Worm (Caenorhabditis elegans): Measurements from ENCODE around the gene cgt-3.

The cgt-3 gene

DNA sequence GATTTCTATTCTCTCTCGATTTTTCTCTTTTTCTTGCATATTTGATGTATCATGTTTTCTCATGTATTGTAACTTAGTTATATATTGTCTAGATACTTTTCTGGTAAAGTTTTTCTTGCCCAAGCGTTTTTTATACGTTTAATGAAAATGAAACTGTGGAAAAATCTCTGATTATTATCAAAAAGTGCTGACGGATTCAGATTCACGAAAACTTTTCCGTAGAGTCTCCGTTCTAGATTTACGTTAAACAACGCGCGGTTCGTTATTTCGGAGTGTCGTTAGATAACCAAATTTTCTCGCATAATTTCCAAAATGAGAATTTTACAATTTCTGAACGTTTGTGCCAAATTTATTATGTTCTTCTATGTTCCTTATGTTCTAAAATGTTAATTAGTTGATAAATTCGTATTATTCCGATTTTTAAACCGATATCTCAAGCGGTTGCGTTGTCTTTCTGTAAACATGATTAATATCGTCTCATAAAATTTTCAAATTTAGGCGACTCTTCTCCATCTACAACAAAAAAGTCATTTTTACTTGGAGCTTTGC, 7.1 kb downstream of the cgt-3 start, which contains the start of gene ptp-2:
ptp-2 (plus strand) TSS at position 499 of the 549 bp plus-strand sequence.
- TF ChIP-seq W03F9.2 (tag; optimal IDR thresholded peaks at IDR 0.05) (peak; percentile 36), him-1 (tag; optimal IDR thresholded peaks at IDR 0.05) (no peak)

DNA sequence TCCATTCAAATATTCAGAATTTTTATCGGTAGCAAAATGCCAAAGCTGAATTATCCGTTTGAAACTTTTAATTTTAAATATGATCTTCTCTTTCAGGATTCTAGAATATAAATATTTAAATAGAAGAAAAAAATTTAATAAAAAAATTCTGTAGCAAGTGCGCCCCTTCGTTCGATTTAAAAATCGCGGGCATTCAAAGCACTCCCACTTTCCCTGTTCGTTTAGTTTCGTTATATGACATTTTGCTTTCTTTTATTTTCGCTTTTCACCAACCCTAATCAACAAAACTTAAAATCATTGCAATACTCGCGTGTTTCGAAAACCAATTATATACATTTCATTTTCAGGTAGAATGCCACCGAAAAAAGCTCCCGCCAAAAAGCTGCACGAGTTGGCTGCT, 10.5 kb downstream of the cgt-3 start, which contains the start of gene vrk-1:
vrk-1 (plus strand) TSS at position 348 of the 400 bp plus-strand sequence.
- TF ChIP-seq W03F9.2 (tag; optimal IDR thresholded peaks at IDR 0.05) (no peak), dao-5 (tag; optimal IDR thresholded peaks at IDR 0.05) (no peak), him-1 (tag; optimal IDR thresholded peaks at IDR 0.05) (no peak)

DNA sequence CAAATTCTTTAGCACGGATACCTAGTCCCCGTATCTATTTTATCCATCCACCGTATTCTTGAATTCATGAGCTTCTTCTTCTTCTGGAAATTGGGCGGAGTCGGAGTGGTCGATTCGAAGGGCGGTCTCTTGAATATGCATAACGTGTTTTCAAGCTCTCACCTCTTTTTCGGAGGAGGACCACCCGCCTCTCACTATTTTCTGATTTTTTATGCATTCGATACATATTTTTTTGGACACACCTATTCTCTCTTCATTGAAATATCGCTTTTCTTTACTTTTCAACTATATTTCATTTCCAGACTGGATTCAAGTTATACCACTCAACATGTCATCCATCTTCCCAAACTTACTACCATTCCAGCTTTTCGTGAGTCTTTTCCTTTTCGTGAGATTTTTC, 17.4 kb downstream of the cgt-3 start, which contains the start of gene egl-44:
egl-44 (plus strand) TSS at position 301 of the 400 bp plus-strand sequence.
- TF ChIP-seq him-1 (tag; optimal IDR thresholded peaks at IDR 0.05) (no peak), dao-5 (tag; optimal IDR thresholded peaks at IDR 0.05) (no peak), W03F9.2 (tag; optimal IDR thresholded peaks at IDR 0.05) (no peak)

DNA sequence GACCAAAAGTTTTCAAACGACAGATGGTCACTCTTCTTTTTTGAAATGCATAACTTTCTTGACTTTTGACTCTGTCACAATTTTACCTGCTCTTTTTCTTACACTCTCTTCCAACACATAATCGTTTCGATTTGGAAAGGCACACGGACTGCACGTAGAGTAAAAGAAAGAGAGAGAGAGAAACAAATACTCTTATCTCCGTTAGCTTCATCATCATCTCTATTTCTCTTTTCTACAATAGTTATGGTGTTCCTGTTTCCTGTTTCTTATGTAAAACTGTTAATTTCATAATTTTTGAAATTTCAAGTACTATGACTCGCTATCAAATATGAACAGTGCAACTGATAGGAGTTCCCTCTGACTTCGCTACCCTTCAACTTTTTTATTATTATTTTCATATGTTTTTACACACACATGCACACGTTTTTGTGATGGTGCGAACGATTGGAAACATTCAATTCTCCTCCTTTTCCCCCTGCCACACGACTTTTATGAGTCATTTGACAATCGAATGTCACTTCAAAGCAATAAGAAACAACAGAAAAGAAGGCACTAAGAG, 19.1 kb downstream of the cgt-3 start:
- no peak for TF ChIP-seq him-1 (tag; optimal IDR thresholded peaks at IDR 0.05)
- peak; percentile 55 for TF ChIP-seq W03F9.2 (tag; optimal IDR thresholded peaks at IDR 0.05)

DNA sequence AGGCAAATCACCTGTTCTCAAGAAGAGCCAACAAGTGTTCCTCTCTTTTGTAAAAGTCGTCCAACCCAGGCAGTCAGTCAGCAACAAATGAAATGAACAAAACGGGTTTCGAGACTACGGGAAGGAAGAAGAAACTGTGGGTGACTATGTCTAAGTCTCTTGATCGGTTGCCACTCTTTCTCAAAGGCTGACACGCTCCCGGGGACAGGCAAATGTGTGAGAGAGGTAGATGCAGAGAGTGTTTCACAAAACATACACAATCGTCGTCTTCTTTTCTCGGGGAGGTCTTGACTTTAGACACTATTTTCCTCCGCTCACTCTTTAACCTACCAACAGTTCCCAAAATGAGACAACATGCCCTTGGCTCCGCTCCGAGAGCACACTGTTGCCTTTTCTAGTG, 20.0 kb downstream of the cgt-3 start:
- TF ChIP-seq dao-5 (tag; optimal IDR thresholded peaks at IDR 0.05) (peak; percentile 25), him-1 (tag; optimal IDR thresholded peaks at IDR 0.05) (no peak)

DNA sequence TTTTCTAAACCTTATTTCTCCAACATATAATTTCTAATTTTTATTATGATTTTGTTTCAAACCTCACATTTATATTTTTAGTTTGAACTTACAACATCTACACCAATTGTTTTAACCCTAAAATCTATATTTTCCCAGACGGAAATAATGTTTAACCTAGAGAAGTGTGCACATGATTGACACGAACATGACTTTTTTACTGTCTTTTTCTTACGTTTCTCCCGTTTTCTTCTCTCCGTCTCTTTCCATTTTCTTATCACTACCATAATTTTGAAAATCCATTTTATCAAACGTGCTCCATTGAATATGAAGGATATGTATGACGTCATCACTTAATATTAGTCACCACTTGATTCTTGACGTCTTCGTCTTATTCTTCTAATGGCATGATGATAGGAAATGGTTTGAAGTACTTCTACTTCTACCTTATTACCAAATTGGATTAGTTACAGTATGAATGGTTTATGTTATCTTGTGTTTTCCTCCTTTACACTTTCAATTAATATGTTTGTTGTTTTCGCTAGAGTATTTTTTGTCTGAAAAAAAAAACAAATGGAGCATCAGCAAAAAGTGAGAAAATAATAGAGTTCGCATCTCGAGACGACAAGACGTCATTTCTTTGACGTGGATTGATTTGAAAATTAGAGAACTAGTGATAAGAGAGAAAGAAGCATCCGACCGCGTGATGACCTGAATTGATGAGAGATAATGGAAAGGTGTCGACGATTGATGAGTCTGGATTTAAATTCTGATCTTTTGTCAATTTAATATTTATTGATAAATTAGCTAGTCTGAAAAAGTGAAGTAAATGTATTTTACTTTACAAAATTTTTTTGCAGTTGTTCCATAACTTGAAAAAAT, 21.0 kb downstream of the cgt-3 start:
- TF ChIP-seq him-1 (tag; optimal IDR thresholded peaks at IDR 0.05) (no peak), W03F9.2 (tag; optimal IDR thresholded peaks at IDR 0.05) (no peak), dao-5 (tag; optimal IDR thresholded peaks at IDR 0.05) (no peak)

DNA sequence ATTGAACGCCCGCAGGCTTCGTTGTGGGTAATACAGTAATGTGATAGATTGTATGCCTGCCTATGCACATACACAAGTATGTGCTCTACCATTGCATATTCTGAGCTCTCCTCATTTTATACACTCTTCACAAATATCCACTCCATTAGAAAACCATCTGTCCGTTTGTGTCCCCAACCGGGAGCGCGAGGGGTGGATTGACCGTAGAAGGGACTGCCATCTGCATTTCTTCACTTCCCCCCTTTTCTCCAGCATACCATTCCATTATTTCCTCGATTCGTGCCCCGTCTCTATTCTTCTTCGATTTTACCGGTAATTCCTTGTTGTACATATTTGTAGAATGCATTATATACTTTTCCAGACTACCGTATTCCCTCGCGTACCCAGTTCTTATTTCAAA, 22.0 kb downstream of the cgt-3 start:
- TF ChIP-seq dao-5 (tag; optimal IDR thresholded peaks at IDR 0.05) (no peak), W03F9.2 (tag; optimal IDR thresholded peaks at IDR 0.05) (no peak), him-1 (tag; optimal IDR thresholded peaks at IDR 0.05) (no peak)

DNA sequence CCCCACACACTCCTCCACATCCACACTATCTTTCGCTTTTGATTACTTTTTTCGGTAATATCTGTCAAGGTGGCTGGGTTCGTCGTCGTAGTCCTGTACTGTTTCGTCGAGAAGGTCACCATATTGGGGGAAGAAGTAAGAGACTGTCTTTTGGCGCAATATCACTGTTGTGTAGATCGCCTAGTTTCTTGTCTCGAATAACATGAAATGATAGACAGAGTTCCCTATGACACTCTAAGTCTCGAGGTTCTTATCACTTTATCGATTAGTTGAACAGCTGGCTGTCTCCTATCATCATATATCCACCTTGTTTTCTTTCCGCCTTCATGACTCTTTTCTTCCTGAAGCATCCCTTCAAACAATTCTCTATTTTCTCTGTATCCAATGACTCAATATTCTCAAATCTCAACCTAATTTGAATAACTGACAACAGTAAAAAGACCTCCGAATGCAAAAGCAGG, 22.9 kb downstream of the cgt-3 start:
- TF ChIP-seq him-1 (tag; optimal IDR thresholded peaks at IDR 0.05), result no peak
- TF ChIP-seq dao-5 (tag; optimal IDR thresholded peaks at IDR 0.05), result no peak
- no peak for TF ChIP-seq W03F9.2 (tag; optimal IDR thresholded peaks at IDR 0.05)

DNA sequence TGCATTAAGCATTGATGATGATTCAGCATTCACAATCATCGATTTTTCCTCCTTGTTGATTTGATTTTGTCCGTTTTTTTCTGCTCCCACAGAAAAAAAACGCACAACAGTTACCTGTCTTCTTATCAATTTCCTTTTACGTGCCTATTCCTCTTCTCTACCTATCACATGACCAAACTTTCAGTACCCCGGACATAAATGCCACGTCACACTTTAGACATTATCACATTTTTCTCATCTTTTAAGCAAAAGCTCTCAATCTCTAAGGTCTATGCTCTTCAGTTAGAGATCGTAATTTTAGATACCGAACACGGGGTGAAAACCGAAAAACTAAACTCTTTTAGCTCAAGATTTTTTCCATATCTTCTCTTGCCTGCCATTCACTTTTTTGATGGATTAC, 24.9 kb downstream of the cgt-3 start:
- TF ChIP-seq W03F9.2 (tag; optimal IDR thresholded peaks at IDR 0.05) (no peak), him-1 (tag; optimal IDR thresholded peaks at IDR 0.05) (no peak), dao-5 (tag; optimal IDR thresholded peaks at IDR 0.05) (no peak)

DNA sequence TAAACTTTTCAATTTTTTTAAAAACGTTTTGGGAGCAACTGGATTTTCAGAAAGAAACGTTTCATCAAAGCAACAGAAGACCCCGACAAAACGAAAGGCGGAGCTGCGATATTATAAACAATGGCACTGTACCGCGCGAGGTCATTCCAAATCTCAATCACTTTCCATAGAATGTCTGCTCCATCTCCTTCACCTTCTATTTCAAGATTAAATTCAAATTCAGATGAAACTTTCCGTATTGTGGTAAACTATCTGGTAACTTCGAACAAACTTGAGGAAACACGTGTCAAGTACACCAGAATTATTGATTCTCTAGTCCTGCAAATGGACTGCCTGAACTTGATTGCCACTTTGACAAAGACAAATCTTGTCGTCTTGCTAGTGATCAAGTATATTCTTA, 29.7 kb downstream of the cgt-3 start, which contains the start of gene F28B12.6:
F28B12.6 (plus strand) TSS at position 49 of the 400 bp plus-strand sequence.
- no peak for TF ChIP-seq him-1 (tag; optimal IDR thresholded peaks at IDR 0.05)
- no peak for TF ChIP-seq dao-5 (tag; optimal IDR thresholded peaks at IDR 0.05)
- TF ChIP-seq W03F9.2 (tag; optimal IDR thresholded peaks at IDR 0.05), result no peak

DNA sequence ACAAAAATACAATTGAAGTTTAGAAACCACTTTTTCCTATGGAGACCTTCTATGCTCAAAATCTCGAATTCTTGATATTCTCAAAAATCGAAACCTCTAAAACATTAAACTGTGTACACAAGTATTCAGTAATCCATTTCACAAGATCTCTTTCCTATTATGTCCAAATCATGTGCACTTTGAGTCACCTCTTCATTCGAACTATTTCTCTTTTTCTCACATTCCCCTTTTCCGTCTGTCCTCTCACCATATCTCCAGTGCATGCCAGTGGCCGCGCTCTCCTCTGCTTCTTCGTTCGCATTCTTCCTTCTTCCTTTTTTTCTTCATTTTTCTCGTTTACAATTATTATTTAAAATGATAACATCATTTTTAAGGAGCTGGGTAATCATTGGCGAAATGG, 31.5 kb downstream of the cgt-3 start, which contains the start of gene F28B12.1:
F28B12.1 (plus strand) TSS at position 335 of the 400 bp plus-strand sequence.
- TF ChIP-seq him-1 (tag; optimal IDR thresholded peaks at IDR 0.05), result peak; percentile 16
- TF ChIP-seq W03F9.2 (tag; optimal IDR thresholded peaks at IDR 0.05), result no peak
- no peak for TF ChIP-seq dao-5 (tag; optimal IDR thresholded peaks at IDR 0.05)

DNA sequence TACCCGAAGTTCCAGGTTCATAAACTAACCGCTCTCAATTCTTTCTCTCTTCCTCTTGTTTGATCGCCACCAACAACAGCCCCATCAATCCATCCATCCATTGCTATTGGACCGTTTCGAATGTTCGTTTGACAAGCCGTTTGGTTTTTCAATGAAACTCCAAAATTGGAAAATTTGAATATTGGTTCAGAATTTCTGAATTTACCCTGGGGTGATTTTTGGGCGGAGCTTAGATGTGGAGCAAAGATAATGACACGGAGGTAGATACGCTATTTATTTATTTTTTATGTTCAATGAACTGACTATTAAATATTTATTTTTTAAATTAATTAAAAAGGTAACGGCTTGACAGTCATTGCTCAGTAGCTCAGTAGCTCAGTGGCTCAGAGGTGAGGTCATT, 33.1 kb downstream of the cgt-3 start, which contains the start of gene B0034.2:
B0034.2 (minus strand) TSS at position 101 of the 400 bp plus-strand sequence.
- TF ChIP-seq him-1 (tag; optimal IDR thresholded peaks at IDR 0.05), result no peak
- no peak for TF ChIP-seq dao-5 (tag; optimal IDR thresholded peaks at IDR 0.05)
- no peak for TF ChIP-seq W03F9.2 (tag; optimal IDR thresholded peaks at IDR 0.05)

DNA sequence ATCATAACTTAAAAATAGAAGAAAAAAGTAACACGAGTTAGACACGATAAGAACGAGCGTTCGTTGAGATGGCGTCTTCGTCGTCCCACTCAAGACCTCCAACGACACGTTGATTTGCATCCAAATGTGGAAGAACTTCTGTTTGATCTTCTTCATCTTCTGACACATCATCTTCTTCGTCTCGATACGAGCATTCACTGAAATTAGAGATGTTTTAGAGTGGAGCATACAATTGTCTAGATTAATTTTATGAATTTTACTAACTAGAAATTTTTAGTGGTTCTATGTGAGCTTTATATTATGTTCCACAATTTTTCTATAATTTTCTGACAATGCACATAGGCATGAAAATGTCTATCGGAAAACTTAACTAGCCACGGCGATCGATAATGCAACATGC, 34.7 kb downstream of the cgt-3 start:
- TF ChIP-seq dao-5 (tag; optimal IDR thresholded peaks at IDR 0.05) (no peak), W03F9.2 (tag; optimal IDR thresholded peaks at IDR 0.05) (no peak), him-1 (tag; optimal IDR thresholded peaks at IDR 0.05) (no peak)

DNA sequence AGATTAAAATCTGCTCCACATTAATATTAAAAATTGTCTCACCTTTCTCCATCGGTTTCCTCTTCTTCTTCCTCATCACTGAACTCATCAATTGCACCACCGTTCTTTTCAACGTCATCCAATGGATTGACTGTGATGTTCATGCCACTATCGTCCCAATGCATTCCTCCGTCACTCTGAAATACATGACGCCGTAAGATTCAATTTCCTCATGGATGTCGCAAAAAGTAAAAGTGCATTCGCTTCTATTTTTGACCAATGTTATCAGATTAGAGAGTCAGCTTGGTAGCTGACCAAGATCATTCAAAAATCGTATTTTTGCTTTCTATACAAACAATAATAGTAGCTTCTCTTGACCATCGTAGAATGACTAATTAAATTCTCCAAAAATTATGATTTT, 35.3 kb downstream of the cgt-3 start:
- TF ChIP-seq dao-5 (tag; optimal IDR thresholded peaks at IDR 0.05) (no peak), W03F9.2 (tag; optimal IDR thresholded peaks at IDR 0.05) (no peak), him-1 (tag; optimal IDR thresholded peaks at IDR 0.05) (no peak)
